Fruit fly (Drosophila melanogaster): Measurements from ENCODE around the gene Dr.

Gene Dr

DNA sequence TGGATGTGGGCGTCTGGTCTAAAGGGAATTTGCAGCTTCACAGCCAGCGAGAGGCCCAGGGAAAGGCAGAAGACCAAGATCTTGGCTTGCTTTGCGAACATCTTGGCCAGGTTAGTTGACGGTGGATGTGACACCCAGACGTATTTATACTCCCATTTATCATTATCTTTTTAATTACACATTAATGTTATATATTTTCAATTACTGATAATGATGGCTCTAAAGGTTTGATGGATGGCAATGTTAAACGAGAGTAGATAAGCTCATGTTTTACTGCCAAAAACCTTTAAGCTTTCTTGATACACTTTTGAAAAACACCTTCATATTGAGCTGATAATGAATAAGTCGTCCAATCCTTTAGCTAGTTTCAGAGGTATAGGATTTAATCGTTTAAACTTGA is 33.5 kb downstream of the Dr start, which contains the start of gene CG11470:
CG11470 (minus strand) TSS at position 101 of the 400 bp plus-strand sequence.
- TF ChIP-seq CG1620 (GFP tag; optimal IDR thresholded peaks at IDR 0.05) (no peak), CG7045 (GFP tag; optimal IDR thresholded peaks at IDR 0.05) (no peak), CG14711 (tag; optimal IDR thresholded peaks at IDR 0.05) (no peak), Hr96 (GFP tag; optimal IDR thresholded peaks at IDR 0.05) (no peak)

DNA sequence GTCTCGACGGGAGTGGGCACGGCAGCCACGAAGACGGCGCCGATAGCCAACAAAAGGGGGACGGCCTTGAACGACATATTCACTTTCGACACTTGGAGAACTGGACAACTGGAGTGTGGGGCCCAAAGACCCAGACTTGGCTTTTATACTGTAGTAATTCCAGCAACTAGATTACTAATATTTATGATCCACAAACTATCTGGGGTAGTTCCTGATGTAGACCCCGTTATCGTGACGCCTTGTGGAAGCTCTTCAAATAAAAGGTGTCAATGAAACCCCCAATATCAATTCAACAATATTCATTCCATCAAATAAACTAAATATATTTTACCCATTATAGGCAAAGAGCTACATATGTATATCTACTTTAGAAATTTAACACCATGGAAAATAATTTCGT is 34.6 kb downstream of the Dr start, which contains the start of gene CG31041:
CG31041 (minus strand) TSS at position 101 of the 400 bp plus-strand sequence.
- TF ChIP-seq CG5204 (GFP tag; optimal IDR thresholded peaks at IDR 0.05) = no peak
- no peak for TF ChIP-seq Mnt (GFP tag; optimal IDR thresholded peaks at IDR 0.05)
- no peak for TF ChIP-seq CG1620 (GFP tag; optimal IDR thresholded peaks at IDR 0.05)
- TF ChIP-seq CG7045 (GFP tag; optimal IDR thresholded peaks at IDR 0.05) = no peak
- TF ChIP-seq cic (GFP tag; optimal IDR thresholded peaks at IDR 0.05) = no peak
- no peak for TF ChIP-seq CG12768 (GFP tag; optimal IDR thresholded peaks at IDR 0.05)

DNA sequence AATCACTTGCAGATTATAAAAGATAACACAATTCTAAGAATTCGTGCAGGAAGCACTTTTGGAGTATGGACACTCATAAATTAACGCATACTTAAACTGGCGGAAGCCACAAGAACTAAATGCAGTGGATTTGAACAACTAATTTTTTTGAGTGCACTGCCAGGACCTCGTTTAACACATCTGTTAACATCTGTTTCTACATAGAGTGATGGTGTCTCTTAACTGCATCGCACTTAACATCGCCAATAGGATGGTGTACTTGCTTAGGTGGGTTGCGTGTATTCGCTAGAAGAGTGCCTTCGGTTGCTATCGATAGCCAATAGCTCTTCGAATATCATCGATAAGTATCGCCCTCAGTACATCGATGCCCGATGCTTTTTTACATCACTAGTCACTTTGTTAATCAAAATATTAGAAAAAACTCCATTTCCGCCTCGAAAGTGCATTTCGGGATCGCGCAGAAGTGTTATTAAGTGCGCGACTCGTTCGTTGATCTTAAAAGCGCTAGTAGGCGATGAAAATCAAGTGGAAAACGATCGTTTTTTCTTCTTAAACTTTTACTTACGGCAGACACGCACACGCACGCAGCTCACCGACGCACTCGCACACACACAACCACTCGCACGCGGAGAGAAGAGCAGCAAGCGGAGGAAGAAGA is 35.4 kb downstream of the Dr start, which contains the start of gene alph:
alph (plus strand) TSS at position 351 of the 658 bp plus-strand sequence.
- peak; percentile 28 for TF ChIP-seq Mnt (GFP tag; optimal IDR thresholded peaks at IDR 0.05)
- no peak for TF ChIP-seq CG7101 (tag; optimal IDR thresholded peaks at IDR 0.05)
- TF ChIP-seq CG7045 (GFP tag; optimal IDR thresholded peaks at IDR 0.05) = no peak
- no peak for TF ChIP-seq cic (GFP tag; optimal IDR thresholded peaks at IDR 0.05)
- no peak for TF ChIP-seq CG14711 (tag; optimal IDR thresholded peaks at IDR 0.05)
- TF ChIP-seq Hr96 (GFP tag; optimal IDR thresholded peaks at IDR 0.05) = peak; percentile 13
- no peak for TF ChIP-seq Clk (GFP tag; optimal IDR thresholded peaks at IDR 0.05)
- TF ChIP-seq CG11617 (GFP tag; optimal IDR thresholded peaks at IDR 0.05) = no peak
- TF ChIP-seq toe (GFP tag; optimal IDR thresholded peaks at IDR 0.05) = peak; percentile 20
- TF ChIP-seq CG5204 (GFP tag; optimal IDR thresholded peaks at IDR 0.05) = no peak

DNA sequence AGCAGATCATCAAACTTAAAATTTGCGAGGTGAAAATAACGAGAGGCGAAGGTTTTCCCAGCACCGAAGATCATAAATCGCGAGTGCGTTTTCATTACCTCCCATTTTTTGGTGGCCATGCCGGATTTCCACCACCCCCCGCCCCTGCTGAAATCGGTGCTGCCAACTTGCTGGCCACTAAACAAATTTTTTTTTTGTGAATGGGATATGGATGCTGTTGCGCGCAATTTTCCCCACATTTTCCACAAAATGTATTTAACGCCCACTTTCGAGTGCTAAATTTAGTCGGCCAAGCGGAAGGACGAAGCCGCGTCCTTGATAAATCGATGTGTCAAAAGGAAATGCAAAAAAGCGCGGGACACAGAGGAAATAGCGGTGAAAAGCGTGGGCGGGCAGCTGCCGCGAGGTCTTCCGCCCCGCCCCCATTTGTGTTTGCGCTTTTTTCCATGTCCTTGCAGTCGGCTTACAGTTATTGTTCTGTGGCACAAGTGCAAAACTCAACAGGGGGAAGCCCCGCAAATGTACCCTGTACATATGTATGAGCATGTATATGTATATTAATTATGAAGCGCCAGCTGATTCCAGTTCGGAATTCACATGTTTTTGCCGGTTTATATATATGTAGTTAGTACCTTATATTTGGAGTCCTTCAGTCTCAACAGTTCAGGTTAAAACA is 36.1 kb downstream of the Dr start:
- no peak for TF ChIP-seq cic (GFP tag; optimal IDR thresholded peaks at IDR 0.05)
- no peak for TF ChIP-seq Clk (GFP tag; optimal IDR thresholded peaks at IDR 0.05)
- TF ChIP-seq CG14711 (tag; optimal IDR thresholded peaks at IDR 0.05) = no peak
- no peak for TF ChIP-seq pad (GFP tag; optimal IDR thresholded peaks at IDR 0.05)
- no peak for TF ChIP-seq tj (GFP tag; optimal IDR thresholded peaks at IDR 0.05)
- no peak for TF ChIP-seq toe (GFP tag; optimal IDR thresholded peaks at IDR 0.05)
- TF ChIP-seq CG5204 (GFP tag; optimal IDR thresholded peaks at IDR 0.05) = no peak
- no peak for TF ChIP-seq CG7101 (tag; optimal IDR thresholded peaks at IDR 0.05)
- TF ChIP-seq cnc (optimal IDR thresholded peaks at IDR 0.05) = no peak
- TF ChIP-seq Crg-1 (GFP tag; optimal IDR thresholded peaks at IDR 0.05) = no peak
- TF ChIP-seq Mnt (GFP tag; optimal IDR thresholded peaks at IDR 0.05) = no peak
- TF ChIP-seq CG1620 (GFP tag; optimal IDR thresholded peaks at IDR 0.05) = no peak
- TF ChIP-seq CG7045 (GFP tag; optimal IDR thresholded peaks at IDR 0.05) = no peak
- TF ChIP-seq Hr96 (GFP tag; optimal IDR thresholded peaks at IDR 0.05) = no peak
- TF ChIP-seq kay (GFP tag; ENCODE audit: borderline replicate concordance) = no peak
- no peak for TF ChIP-seq bab1 (GFP tag; optimal IDR thresholded peaks at IDR 0.05)
- TF ChIP-seq CG11617 (GFP tag; optimal IDR thresholded peaks at IDR 0.05) = no peak
- no peak for TF ChIP-seq CG12768 (GFP tag; optimal IDR thresholded peaks at IDR 0.05)
- TF ChIP-seq CG33017 (tag; optimal IDR thresholded peaks at IDR 0.05) = no peak

DNA sequence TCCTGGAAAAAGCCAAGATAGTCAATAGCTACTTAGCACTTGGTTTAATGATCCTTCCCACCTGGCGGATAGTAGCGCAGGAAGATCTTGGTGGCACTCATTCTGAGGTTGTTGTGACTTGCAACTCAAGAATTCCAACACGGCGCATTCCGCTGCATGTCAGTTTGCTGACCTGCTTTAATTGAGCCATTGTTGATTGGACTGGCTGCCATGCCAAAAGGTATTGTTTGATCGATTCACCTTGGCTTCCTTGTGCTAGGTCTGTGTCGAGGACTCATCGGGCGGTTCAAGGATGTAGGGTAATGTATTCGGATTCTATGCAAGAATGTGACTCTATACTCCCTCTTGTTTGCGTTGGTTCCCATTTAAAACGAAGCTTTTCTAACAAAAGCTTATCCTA is 44.6 kb downstream of the Dr start, which contains the start of gene CG7568:
CG7568 (minus strand) TSS at position 101 of the 400 bp plus-strand sequence.
- TF ChIP-seq CG14711 (tag; optimal IDR thresholded peaks at IDR 0.05) (no peak), CG5204 (GFP tag; optimal IDR thresholded peaks at IDR 0.05) (no peak), kay (GFP tag; ENCODE audit: borderline replicate concordance) (no peak), Hr96 (GFP tag; optimal IDR thresholded peaks at IDR 0.05) (no peak), bab1 (GFP tag; optimal IDR thresholded peaks at IDR 0.05) (no peak), tj (GFP tag; optimal IDR thresholded peaks at IDR 0.05) (no peak), CG33017 (tag; optimal IDR thresholded peaks at IDR 0.05) (no peak), CG12768 (GFP tag; optimal IDR thresholded peaks at IDR 0.05) (no peak), CG7045 (GFP tag; optimal IDR thresholded peaks at IDR 0.05) (no peak), ovo (GFP tag; optimal IDR thresholded peaks at IDR 0.05) (no peak), CG11617 (GFP tag; optimal IDR thresholded peaks at IDR 0.05) (no peak)

DNA sequence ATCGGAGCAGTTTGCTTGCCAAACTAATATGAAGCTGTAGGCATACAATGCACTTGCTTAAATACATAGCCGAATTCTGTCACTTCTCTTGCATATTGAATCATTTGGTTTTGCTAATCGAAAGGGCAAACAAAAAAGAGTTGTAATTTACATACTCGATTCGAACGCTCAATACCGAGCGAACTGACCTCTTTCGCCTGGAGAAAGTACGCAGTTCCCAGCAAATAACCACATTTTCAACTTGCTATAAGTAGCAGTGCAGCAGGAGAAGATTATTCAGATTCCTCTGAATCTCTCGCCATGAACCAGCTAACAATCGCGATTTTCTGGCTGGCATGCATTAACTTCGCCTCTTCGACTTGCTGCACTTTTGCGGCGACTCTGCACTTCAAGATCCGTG is 52.0 kb downstream of the Dr start, which contains the start of gene Diedel2:
Diedel2 (plus strand) TSS at position 301 of the 400 bp plus-strand sequence.
- TF ChIP-seq CG5204 (GFP tag; optimal IDR thresholded peaks at IDR 0.05) (no peak), pad (GFP tag; optimal IDR thresholded peaks at IDR 0.05) (no peak), CG33017 (tag; optimal IDR thresholded peaks at IDR 0.05) (no peak), tj (GFP tag; optimal IDR thresholded peaks at IDR 0.05) (no peak)

DNA sequence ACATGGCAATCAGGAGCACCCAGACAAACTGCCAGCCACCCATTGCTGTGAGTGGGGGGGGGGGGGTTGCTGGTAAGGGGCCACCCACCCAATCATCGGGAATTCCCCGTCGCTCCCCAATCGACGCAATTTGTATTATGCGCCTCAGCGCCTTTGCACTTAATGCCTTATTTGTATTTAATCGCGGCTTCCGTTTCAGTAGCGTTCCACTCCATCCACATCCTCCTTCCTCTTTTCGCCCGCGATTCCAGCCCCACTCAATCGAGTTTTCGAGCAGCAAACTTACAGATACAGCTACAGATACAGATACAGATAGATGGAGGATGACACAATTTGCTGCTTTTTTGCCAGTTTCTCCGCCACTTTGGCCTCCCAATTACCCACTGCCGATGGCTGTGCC is 54.8 kb downstream of the Dr start:
- TF ChIP-seq kay (GFP tag; ENCODE audit: borderline replicate concordance) = no peak
- no peak for TF ChIP-seq CG7101 (tag; optimal IDR thresholded peaks at IDR 0.05)
- no peak for TF ChIP-seq tj (GFP tag; optimal IDR thresholded peaks at IDR 0.05)
- no peak for TF ChIP-seq toe (GFP tag; optimal IDR thresholded peaks at IDR 0.05)
- TF ChIP-seq CG5204 (GFP tag; optimal IDR thresholded peaks at IDR 0.05) = no peak
- TF ChIP-seq ovo (GFP tag; optimal IDR thresholded peaks at IDR 0.05) = no peak

Measured in whole organism, adult.